Fruit fly (Drosophila melanogaster) whole organism, embryonic: ENCODE data around the gene PLCXD.

Experiments
- CG10366 ChIP-seq: fragments of 200-800 bp; sonication (Bioruptor generic); IDR thresholded peaks from 2 replicates; pipeline ENCODE4 v1.3.6; 2022; ENCODE audit warnings: missing biosample characterization, missing genetic modification characterization
- CG11398 ChIP-seq: fragments of 200-800 bp; sonication (Bioruptor generic); optimal IDR thresholded peaks from 2 replicates; lab custom pipeline; 2016; ENCODE audit warnings: missing biosample characterization, missing genetic modification characterization
- CG12104 ChIP-seq: fragments of 200-800 bp; sonication (Bioruptor generic); optimal IDR thresholded peaks from 3 replicates; lab custom pipeline; 2016; ENCODE audit warnings: missing biosample characterization, missing genetic modification characterization
- CG13894 ChIP-seq: fragments of 200-800 bp; sonication (Bioruptor generic); optimal IDR thresholded peaks from 3 replicates; lab custom pipeline; 2018; ENCODE audit warnings: missing biosample characterization, mild to moderate bottlenecking, missing genetic modification characterization, moderate library complexity
- CG14860 ChIP-seq: fragments of 200-800 bp; sonication (Bioruptor generic); IDR thresholded peaks from 3 replicates; pipeline ENCODE4 v1.3.6; 2022; ENCODE audit warnings: missing biosample characterization, missing genetic modification characterization; ENCODE audit not compliant: partially characterized antibody
- CG15479 ChIP-seq: fragments of 200-800 bp; sonication (Bioruptor generic); optimal IDR thresholded peaks from 3 replicates; lab custom pipeline; 2019; ENCODE audit warnings: missing biosample characterization, mild to moderate bottlenecking, missing genetic modification characterization, moderate library complexity
- CG17568 ChIP-seq: fragments of 200-800 bp; sonication (Bioruptor generic); optimal IDR thresholded peaks from 2 replicates; lab custom pipeline; 2018; ENCODE audit warnings: missing biosample characterization, mild to moderate bottlenecking, missing genetic modification characterization, moderate library complexity
- CG2116 ChIP-seq: fragments of 200-800 bp; sonication (Bioruptor generic); optimal IDR thresholded peaks from 3 replicates; lab custom pipeline; 2018; ENCODE audit warnings: missing biosample characterization, mild to moderate bottlenecking, missing genetic modification characterization
- CG2129 ChIP-seq: fragments of 200-800 bp; sonication (Bioruptor generic); IDR thresholded peaks from 2 replicates; pipeline ENCODE4 v1.3.6; 2022; ENCODE audit warnings: missing biosample characterization, missing genetic modification characterization; ENCODE audit not compliant: partially characterized antibody
- CG2875 ChIP-seq: fragments of 200-800 bp; sonication (Bioruptor generic); optimal IDR thresholded peaks from 2 replicates; lab custom pipeline; 2017; ENCODE audit warnings: missing biosample characterization, mild to moderate bottlenecking, missing genetic modification characterization, missing genetic modification reagents
- CG3065 ChIP-seq: fragments of 200-800 bp; sonication (Bioruptor generic); optimal IDR thresholded peaks from 2 replicates; lab custom pipeline; 2016; ENCODE audit warnings: missing biosample characterization, missing genetic modification characterization
- CG7745 ChIP-seq: fragments of 200-800 bp; sonication (Bioruptor generic); optimal IDR thresholded peaks from 2 replicates; lab custom pipeline; 2018; ENCODE audit warnings: missing biosample characterization, mild to moderate bottlenecking, missing genetic modification characterization, moderate library complexity
- CG8944 ChIP-seq: fragments of 200-800 bp; sonication (Bioruptor generic); optimal IDR thresholded peaks from 3 replicates; lab custom pipeline; 2016; ENCODE audit warnings: missing biosample characterization, missing genetic modification characterization
- CG9727 ChIP-seq: fragments of 200-800 bp; sonication (Bioruptor generic); optimal IDR thresholded peaks from 3 replicates; lab custom pipeline; 2017; ENCODE audit warnings: missing biosample characterization, mild to moderate bottlenecking, missing genetic modification characterization
- Drgx ChIP-seq: fragments of 200-800 bp; sonication (Bioruptor generic); IDR thresholded peaks from 2 replicates; pipeline ENCODE4 v1.3.6; 2022; ENCODE audit warnings: missing biosample characterization, missing genetic modification characterization
- Ets97D ChIP-seq: fragments of 200-800 bp; sonication (Bioruptor generic); optimal IDR thresholded peaks from 3 replicates; lab custom pipeline; 2016; ENCODE audit warnings: missing biosample characterization, missing genetic modification characterization
- HLHmδ ChIP-seq: fragments of 200-800 bp; sonication (Bioruptor generic); optimal IDR thresholded peaks from 2 replicates; lab custom pipeline; 2018; ENCODE audit warnings: missing biosample characterization, mild to moderate bottlenecking, missing genetic modification characterization, moderate library complexity
- HmgD ChIP-seq: fragments of 200-800 bp; sonication (Bioruptor generic); optimal IDR thresholded peaks from 3 replicates; lab custom pipeline; 2016; ENCODE audit warnings: missing biosample characterization, missing genetic modification characterization
- Hr78 ChIP-seq, 2 experiments: fragments of 200-800 bp in 1 of 2; fragments of >200 bp in 1 of 2; sonication (Bioruptor generic) in 1 of 2; optimal IDR thresholded peaks; 2 replicates each; lab custom pipeline; 2017 to 2019; ENCODE audit warnings: missing biosample characterization in 2 of 2, missing genetic modification characterization in 2 of 2, mild to moderate bottlenecking in 1 of 2, moderate library complexity in 1 of 2
- MBD-R2 ChIP-seq: fragments of 200-800 bp; sonication (Bioruptor generic); IDR thresholded peaks from 2 replicates; pipeline ENCODE4 v1.3.6; 2022; ENCODE audit warnings: missing biosample characterization, missing genetic modification characterization
- Neu2 ChIP-seq: fragments of 200-800 bp; sonication (Bioruptor generic); optimal IDR thresholded peaks from 3 replicates; lab custom pipeline; 2016; ENCODE audit warnings: missing biosample characterization, missing genetic modification characterization, borderline replicate concordance
- Nf-YA ChIP-seq: fragments of 200-800 bp; sonication (Bioruptor generic); IDR thresholded peaks from 2 replicates; pipeline ENCODE4 v1.3.6; 2022; ENCODE audit warnings: missing biosample characterization, missing genetic modification characterization
- Rx ChIP-seq: fragments of 200-800 bp; sonication (Bioruptor generic); IDR thresholded peaks from 2 replicates; pipeline ENCODE4 v1.3.6; 2022; ENCODE audit warnings: missing biosample characterization, missing genetic modification characterization
- Xrp1 ChIP-seq: fragments of 200-800 bp; sonication (Bioruptor generic); IDR thresholded peaks from 2 replicates; pipeline ENCODE4 v1.3.6; 2022; ENCODE audit warnings: missing biosample characterization, missing genetic modification characterization
- YL-1 ChIP-seq: fragments of 200-800 bp; sonication (Bioruptor generic); optimal IDR thresholded peaks from 3 replicates; lab custom pipeline; 2017; ENCODE audit warnings: missing biosample characterization, mild to moderate bottlenecking, missing genetic modification characterization
- ara ChIP-seq: fragments of 200-800 bp; sonication (Bioruptor generic); IDR thresholded peaks from 2 replicates; pipeline ENCODE4 v1.3.6; 2022; ENCODE audit warnings: missing biosample characterization, missing genetic modification characterization
- chif ChIP-seq, 2 experiments: fragments of 200-800 bp; sonication (Bioruptor generic); optimal IDR thresholded peaks; 3 replicates each; lab custom pipeline; 2016; ENCODE audit warnings: missing biosample characterization in 2 of 2, missing genetic modification characterization in 2 of 2
- chinmo ChIP-seq: fragments of 200-800 bp; sonication (Bioruptor generic); IDR thresholded peaks from 4 replicates; pipeline ENCODE4 v1.3.6; 2022; ENCODE audit warnings: missing biosample characterization, missing genetic modification characterization; ENCODE audit not compliant: partially characterized antibody
- crc ChIP-seq: fragments of 200-800 bp; sonication (Bioruptor generic); optimal IDR thresholded peaks from 2 replicates; lab custom pipeline; 2016; ENCODE audit warnings: missing biosample characterization, missing genetic modification characterization
- cwo ChIP-seq: fragments of 200-800 bp; sonication (Bioruptor generic); optimal IDR thresholded peaks from 3 replicates; lab custom pipeline; 2017; ENCODE audit warnings: missing biosample characterization, missing genetic modification characterization, mild to moderate bottlenecking, moderate library complexity, missing genetic modification reagents
- exex ChIP-seq: fragments of 200-800 bp; sonication (Bioruptor generic); optimal IDR thresholded peaks from 4 replicates; lab custom pipeline; 2018; ENCODE audit warnings: missing biosample characterization, mild to moderate bottlenecking, missing genetic modification characterization, moderate library complexity
- fd102C ChIP-seq: fragments of 200-800 bp; sonication (Bioruptor generic); optimal IDR thresholded peaks from 2 replicates; lab custom pipeline; 2018; ENCODE audit warnings: missing biosample characterization, mild to moderate bottlenecking, missing genetic modification characterization, moderate library complexity
- gsb ChIP-seq: fragments of 200-800 bp; sonication (Bioruptor generic); IDR thresholded peaks from 2 replicates; pipeline ENCODE4 v1.3.6; 2022; ENCODE audit warnings: missing biosample characterization, missing genetic modification characterization
- gsb-n ChIP-seq: fragments of 200-800 bp; sonication (Bioruptor generic); optimal IDR thresholded peaks from 3 replicates; lab custom pipeline; 2018; ENCODE audit warnings: missing biosample characterization, mild to moderate bottlenecking, missing genetic modification characterization
- jigr1 ChIP-seq: fragments of 200-800 bp; sonication (Bioruptor generic); IDR thresholded peaks from 3 replicates; pipeline ENCODE4 v1.3.6; 2022; ENCODE audit warnings: missing biosample characterization, missing genetic modification characterization
- lab ChIP-seq: fragments of 200-800 bp; sonication (Bioruptor generic); optimal IDR thresholded peaks from 3 replicates; lab custom pipeline; 2017; ENCODE audit warnings: missing biosample characterization, missing genetic modification characterization, mild to moderate bottlenecking, moderate library complexity, missing genetic modification reagents
- lilli ChIP-seq: fragments of 200-800 bp; sonication (Bioruptor generic); optimal IDR thresholded peaks from 3 replicates; lab custom pipeline; 2016; ENCODE audit warnings: missing biosample characterization, missing genetic modification characterization
- lov ChIP-seq, 2 experiments: fragments of 200-800 bp in 1 of 2; fragments of >200 bp in 1 of 2; sonication (Bioruptor generic) in 1 of 2; IDR thresholded peaks in 1 of 2; optimal IDR thresholded peaks in 1 of 2; 2 replicates in 1 of 2; 3 replicates in 1 of 2; pipeline versions ENCODE4 v1.3.6 to Lab custom; 2017 to 2022; ENCODE audit warnings: missing biosample characterization in 1 of 2, missing genetic modification characterization in 1 of 2
- nau ChIP-seq: fragments of 200-800 bp; sonication (Bioruptor generic); optimal IDR thresholded peaks from 3 replicates; lab custom pipeline; 2017; ENCODE audit warnings: missing biosample characterization, mild to moderate bottlenecking, missing genetic modification characterization, missing genetic modification reagents
- pan ChIP-seq, 4 experiments: fragments of >200 bp in 3 of 4; fragments of 200-800 bp in 1 of 4; sonication (Bioruptor generic) in 1 of 4; optimal IDR thresholded peaks in 3 of 4; IDR thresholded peaks in 1 of 4; 2 replicates each; pipeline versions ENCODE4 v1.3.6 to Lab custom; 2017 to 2022; ENCODE audit warnings: missing biosample characterization in 2 of 4, missing genetic modification characterization in 2 of 4, mixed read lengths in 1 of 4
- pb ChIP-seq: fragments of 200-800 bp; sonication (Bioruptor generic); optimal IDR thresholded peaks from 3 replicates; lab custom pipeline; 2016; ENCODE audit warnings: missing biosample characterization, missing genetic modification characterization
- pfk ChIP-seq: fragments of 200-800 bp; sonication (Bioruptor generic); optimal IDR thresholded peaks from 2 replicates; lab custom pipeline; 2018; ENCODE audit warnings: missing biosample characterization, mild to moderate bottlenecking, missing genetic modification characterization, moderate library complexity
- pzg ChIP-seq: fragments of 200-800 bp; sonication (Bioruptor generic); optimal IDR thresholded peaks from 3 replicates; lab custom pipeline; 2018; ENCODE audit warnings: missing biosample characterization, mild to moderate bottlenecking, missing genetic modification characterization, moderate library complexity
- sima ChIP-seq: fragments of 200-800 bp; sonication (Bioruptor generic); optimal IDR thresholded peaks from 2 replicates; lab custom pipeline; 2016; ENCODE audit warnings: missing biosample characterization, missing genetic modification characterization
- toy ChIP-seq: fragments of 200-800 bp; sonication (Bioruptor generic); IDR thresholded peaks from 2 replicates; pipeline ENCODE4 v1.3.6; 2022; ENCODE audit warnings: missing biosample characterization, missing genetic modification characterization
- ttk ChIP-seq: fragments of 200-800 bp; sonication (Bioruptor generic); IDR thresholded peaks from 2 replicates; pipeline ENCODE4 v2.1.2; 2022; ENCODE audit warnings: missing biosample characterization, missing genetic modification characterization

Gene PLCXD

DNA sequence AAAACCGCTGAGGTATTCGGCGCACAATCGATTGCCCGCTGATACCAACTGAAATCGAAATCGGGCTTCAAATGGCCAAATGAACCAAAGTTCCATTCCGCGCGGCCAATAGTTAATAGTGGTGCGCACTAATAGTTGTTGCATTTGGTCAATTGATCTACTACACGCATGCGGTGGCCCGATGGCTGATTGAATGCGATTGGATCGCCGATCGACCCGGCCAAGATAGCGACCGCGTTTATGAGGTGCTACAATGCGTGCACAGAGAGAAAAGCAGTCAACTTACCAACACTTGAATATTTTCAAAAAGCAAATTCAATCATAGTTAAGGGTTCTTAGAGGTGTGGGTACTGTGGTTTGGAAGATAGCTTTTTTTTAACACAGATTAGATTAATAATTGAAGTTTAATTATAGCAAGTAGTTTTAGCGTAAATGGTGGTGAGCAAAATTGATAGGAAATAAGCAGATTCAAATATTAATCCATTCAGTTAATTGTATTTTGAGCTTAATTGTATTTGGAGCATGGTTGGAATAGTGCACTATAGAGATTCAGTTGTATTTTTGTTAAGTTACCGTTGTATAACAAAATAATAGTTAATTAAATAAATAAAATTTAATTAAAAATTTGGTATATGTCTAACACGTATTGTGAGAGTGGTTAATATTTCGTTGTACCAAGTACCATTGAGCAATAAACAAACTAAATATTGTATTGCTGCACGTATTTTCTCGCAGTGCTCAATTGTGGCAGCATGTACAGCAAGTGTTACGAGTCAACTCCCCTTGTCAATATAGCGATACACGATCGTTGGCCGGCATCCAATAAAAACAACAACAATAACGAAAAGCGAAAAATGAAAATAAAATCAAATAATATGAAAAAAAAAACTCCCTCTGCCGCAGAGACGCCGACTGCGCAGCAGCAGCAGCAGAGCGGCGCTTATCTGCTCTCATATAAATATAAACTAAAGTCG lies 22.5 kb upstream of the PLCXD start (continued):
- TF ChIP-seq pzg = peak; percentile 3
- peak; percentile 6 for TF ChIP-seq CG11398
- no peak for TF ChIP-seq pfk (GFP tag; lab: Kevin White, UChicago)
- TF ChIP-seq CG10366 (GFP tag; lab: Robert Waterston, UW) = peak; percentile 25; the same call in 1 of the 2 replicates
- TF ChIP-seq Ets97D = no peak
- TF ChIP-seq ara (GFP tag; lab: Robert Waterston, UW) = peak; percentile 63
- no peak for TF ChIP-seq nau (GFP tag; lab: Kevin White, UChicago)
- no peak for TF ChIP-seq fd102C (GFP tag; lab: Kevin White, UChicago)
- peak; percentile 30 for TF ChIP-seq CG2116 (GFP tag; lab: Kevin White, UChicago)
- peak in 1 of 2 experiments; percentile 16 for TF ChIP-seq Hr78 (GFP tag; optimal IDR thresholded peaks at IDR 0.05; lab: Kevin White, UChicago)
- no peak for TF ChIP-seq CG2875 (GFP tag; lab: Kevin White, UChicago)
- peak; percentile 37 to 40 for TF ChIP-seq chif (GFP tag; optimal IDR thresholded peaks at IDR 0.05; lab: Kevin White, UChicago)
- TF ChIP-seq Nf-YA (GFP tag; lab: Robert Waterston, UW) = no peak
- no peak; the same call in none of the 2 replicates for TF ChIP-seq Xrp1
- peak; percentile 75 for TF ChIP-seq Drgx (GFP tag; lab: Robert Waterston, UW)
- no peak; the same call in 1 of the 2 replicates for TF ChIP-seq MBD-R2 (GFP tag; lab: Robert Waterston, UW)
- no peak for TF ChIP-seq CG3065 (GFP tag; lab: Kevin White, UChicago)
- TF ChIP-seq pb = no peak
- TF ChIP-seq CG9727 = peak; percentile 77
- TF ChIP-seq exex = peak; percentile 52
- TF ChIP-seq CG14860 (GFP tag; lab: Robert Waterston, UW) = no peak
- TF ChIP-seq CG15479 (GFP tag; lab: Kevin White, UChicago) = no peak
- TF ChIP-seq cwo (GFP tag; lab: Kevin White, UChicago) = peak; percentile 1
- no peak for TF ChIP-seq lov (optimal IDR thresholded peaks at IDR 0.05; lab: Kevin White, UChicago)
- 0 out of 3 replicates have a peak, but pooled peaks have one; percentile 14 for TF ChIP-seq lov (GFP tag; IDR thresholded peaks at IDR 0.05; lab: Robert Waterston, UW)
- TF ChIP-seq CG12104 (GFP tag; lab: Kevin White, UChicago) = peak; percentile 36
- TF ChIP-seq ttk (GFP tag; lab: Robert Waterston, UW) = 0 out of 2 replicates have a peak, but pooled peaks have one; percentile 6
- no peak for TF ChIP-seq CG7745 (tag; lab: Kevin White, UChicago)
- TF ChIP-seq CG8944 = peak; percentile 37
- TF ChIP-seq lab (GFP tag; lab: Kevin White, UChicago) = no peak
- TF ChIP-seq HLHmδ (GFP tag; lab: Kevin White, UChicago) = no peak
- no peak for TF ChIP-seq gsb (GFP tag; lab: Robert Waterston, UW)
- TF ChIP-seq pan (optimal IDR thresholded peaks at IDR 0.05; lab: Kevin White, UChicago) = no peak
- peak in 1 of 2 experiments; percentile 43 for TF ChIP-seq pan (GFP tag; optimal IDR thresholded peaks at IDR 0.05 in 1 of 2, IDR thresholded peaks at IDR 0.05 in 1 of 2)
- TF ChIP-seq lilli (GFP tag; lab: Kevin White, UChicago) = peak; percentile 50
- no peak for TF ChIP-seq crc (GFP tag; lab: Kevin White, UChicago)
- peak; percentile 33; the same call in 1 of the 2 replicates for TF ChIP-seq Rx
- TF ChIP-seq Neu2 (GFP tag; lab: Kevin White, UChicago) = no peak
- no peak for TF ChIP-seq gsb-n (tag; lab: Kevin White, UChicago)
- no peak for TF ChIP-seq jigr1 (GFP tag; lab: Robert Waterston, UW)
- TF ChIP-seq toy (GFP tag; lab: Robert Waterston, UW) = no peak
- peak; percentile 1 for TF ChIP-seq CG13894 (tag; lab: Kevin White, UChicago)
- no peak for TF ChIP-seq CG2129 (GFP tag; lab: Robert Waterston, UW)
- TF ChIP-seq CG17568 (GFP tag; lab: Kevin White, UChicago) = no peak
- TF ChIP-seq HmgD (GFP tag; lab: Kevin White, UChicago) = no peak
- TF ChIP-seq chinmo (GFP tag; lab: Robert Waterston, UW) = 0 out of 4 replicates have a peak, but pooled peaks have one; percentile 64
- no peak for TF ChIP-seq YL-1 (GFP tag; lab: Kevin White, UChicago)
- no peak for TF ChIP-seq sima (GFP tag; lab: Kevin White, UChicago)
